Worm (Caenorhabditis elegans): Measurements from ENCODE around the gene grl-9.

ce11 chrV:6727222-6727621 is 4.3 kb downstream of the grl-9 start, which contains the start of gene ZC487.1:
- TF ChIP-seq lin-15B (tag; optimal IDR thresholded peaks at IDR 0.05) (no peak), ZK337.2 (GFP tag; IDR thresholded peaks at IDR 0.05) (no peak), T26A8.4 (GFP tag; IDR thresholded peaks at IDR 0.05) (no peak), dpl-1 (GFP tag; optimal IDR thresholded peaks at IDR 0.05) (no peak), pqm-1 (tag; optimal IDR thresholded peaks at IDR 0.05) (no peak), unc-62 (GFP tag; optimal IDR thresholded peaks at IDR 0.05 in 1 of 2) (no peak), unc-62 (tag; optimal IDR thresholded peaks at IDR 0.05) (no peak), nhr-41 (GFP tag; IDR thresholded peaks at IDR 0.05) (no peak), pha-4 (GFP tag; IDR thresholded peaks at IDR 0.05) (no peak), pha-4 (tag; optimal IDR thresholded peaks at IDR 0.05) (no peak), lin-39 (tag; optimal IDR thresholded peaks at IDR 0.05) (no peak), unc-39 (tag; optimal IDR thresholded peaks at IDR 0.05) (no peak)
